Fruit fly (Drosophila melanogaster): Measurements from ENCODE around the gene GstD4.

DNA sequence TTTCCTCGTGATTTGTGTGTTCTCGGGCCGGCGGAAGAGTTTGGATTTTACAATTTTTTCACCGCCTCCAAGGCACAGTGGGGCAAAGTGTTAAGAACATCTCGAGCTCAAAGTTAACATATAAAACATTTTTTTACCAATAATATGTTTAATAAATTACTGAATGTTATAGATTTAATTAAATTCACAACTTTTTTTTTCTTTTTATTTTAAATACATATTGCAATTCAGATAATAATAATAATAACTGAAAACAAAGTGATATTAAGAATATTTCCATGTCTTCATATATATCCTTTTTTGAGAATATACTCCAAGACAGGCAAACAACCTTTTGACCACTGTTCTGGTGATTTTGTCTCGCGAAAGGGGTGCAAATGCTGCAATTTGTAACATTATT lies 27.9 kb upstream of the GstD4 start:
- TF ChIP-seq h (GFP tag; optimal IDR thresholded peaks at IDR 0.05) (no peak), fru (GFP tag; optimal IDR thresholded peaks at IDR 0.05) (no peak)

All from whole organism, wandering third instar larva.